Fruit fly (Drosophila melanogaster): Measurements from ENCODE around the gene RpL34a.
A peak's percentile ranks its signal among the peaks of the same experiment; 100 is the strongest.

Gene RpL34a

dm6 chr3R:26011542-26011941, 47.5 kb downstream of the RpL34a start (continued):
- peak; percentile 67 for TF ChIP-seq CG17568 (GFP tag; optimal IDR thresholded peaks at IDR 0.05)
- no peak for TF ChIP-seq pita (GFP tag; optimal IDR thresholded peaks at IDR 0.05)
- TF ChIP-seq lmd (GFP tag; IDR thresholded peaks at IDR 0.05): no peak
- peak; percentile 32 for TF ChIP-seq CG2875 (GFP tag; optimal IDR thresholded peaks at IDR 0.05)
- TF ChIP-seq unpg (GFP tag; optimal IDR thresholded peaks at IDR 0.05): peak; percentile 36
- no peak for TF ChIP-seq fu2 (GFP tag; optimal IDR thresholded peaks at IDR 0.05)
- TF ChIP-seq tap (tag; optimal IDR thresholded peaks at IDR 0.05): peak; percentile 31
- TF ChIP-seq wek (GFP tag; optimal IDR thresholded peaks at IDR 0.05): peak; percentile 62
- peak; percentile 1 for TF ChIP-seq Jarid2 (GFP tag; optimal IDR thresholded peaks at IDR 0.05)
- TF ChIP-seq odd (GFP tag; optimal IDR thresholded peaks at IDR 0.05): peak; percentile 64
- peak; percentile 95 for TF ChIP-seq HLHmδ (GFP tag; optimal IDR thresholded peaks at IDR 0.05)
- TF ChIP-seq Hr3 (GFP tag; optimal IDR thresholded peaks at IDR 0.05): no peak
- peak; percentile 11 for TF ChIP-seq CG11504 (tag; optimal IDR thresholded peaks at IDR 0.05)
- peak; percentile 43 for TF ChIP-seq CG17359 (tag; optimal IDR thresholded peaks at IDR 0.05)
- TF ChIP-seq gem (tag; optimal IDR thresholded peaks at IDR 0.05): peak; percentile 23
- peak; percentile 1 for TF ChIP-seq CG15514 (GFP tag; optimal IDR thresholded peaks at IDR 0.05)
- no peak for TF ChIP-seq CG14860 (GFP tag; IDR thresholded peaks at IDR 0.05; ENCODE audit: partially characterized antibody)
- TF ChIP-seq Deaf1 (tag; optimal IDR thresholded peaks at IDR 0.05): peak; percentile 3
- TF ChIP-seq pan (optimal IDR thresholded peaks at IDR 0.05): no peak
- no peak for TF ChIP-seq pan (GFP tag; optimal IDR thresholded peaks at IDR 0.05 in 1 of 2, IDR thresholded peaks at IDR 0.05 in 1 of 2)
- no peak for TF ChIP-seq ranshi (GFP tag; IDR thresholded peaks at IDR 0.05)
- TF ChIP-seq CG5953 (GFP tag; IDR thresholded peaks at IDR 0.05): no peak
- TF ChIP-seq CG10543 (GFP tag; optimal IDR thresholded peaks at IDR 0.05): peak; percentile 43
- TF ChIP-seq Nf-YB (GFP tag; optimal IDR thresholded peaks at IDR 0.05): peak; percentile 20
- peak; percentile 15 for TF ChIP-seq CG17912 (GFP tag; optimal IDR thresholded peaks at IDR 0.05)
- TF ChIP-seq PHDP (tag; optimal IDR thresholded peaks at IDR 0.05): peak; percentile 40
- no peak for TF ChIP-seq Scr (GFP tag; IDR thresholded peaks at IDR 0.05; ENCODE audit: partially characterized antibody)
- TF ChIP-seq emc (GFP tag; optimal IDR thresholded peaks at IDR 0.05): no peak
- TF ChIP-seq CG12299 (tag; optimal IDR thresholded peaks at IDR 0.05): peak; percentile 24
- TF ChIP-seq CG10267 (tag; optimal IDR thresholded peaks at IDR 0.05): peak; percentile 21
- no peak for TF ChIP-seq Tbp (GFP tag; optimal IDR thresholded peaks at IDR 0.05)
- TF ChIP-seq vnd (GFP tag; IDR thresholded peaks at IDR 0.05; ENCODE audit: partially characterized antibody): no peak
- peak; percentile 52 for TF ChIP-seq gcm (GFP tag; optimal IDR thresholded peaks at IDR 0.05)
- TF ChIP-seq gsb-n (tag; optimal IDR thresholded peaks at IDR 0.05): peak; percentile 49
- TF ChIP-seq nerfin-1 (tag; optimal IDR thresholded peaks at IDR 0.05): peak; percentile 57
- no peak for TF ChIP-seq CG4282 (GFP tag; optimal IDR thresholded peaks at IDR 0.05)
- TF ChIP-seq bab2 (GFP tag; optimal IDR thresholded peaks at IDR 0.05): no peak
- TF ChIP-seq YL-1 (GFP tag; optimal IDR thresholded peaks at IDR 0.05): peak; percentile 35
- TF ChIP-seq sug (tag; optimal IDR thresholded peaks at IDR 0.05): peak; percentile 9
- peak; percentile 19 for TF ChIP-seq CG10209 (GFP tag; optimal IDR thresholded peaks at IDR 0.05)
- TF ChIP-seq Side (GFP tag; optimal IDR thresholded peaks at IDR 0.05): peak; percentile 15
- peak; percentile 63 for TF ChIP-seq CG1233 (GFP tag; optimal IDR thresholded peaks at IDR 0.05)
- peak; percentile 57 for TF ChIP-seq grn (GFP tag; optimal IDR thresholded peaks at IDR 0.05)
- peak; percentile 10 for TF ChIP-seq CG13123 (GFP tag; optimal IDR thresholded peaks at IDR 0.05)
- peak; percentile 9 for TF ChIP-seq dmrt99B (tag; optimal IDR thresholded peaks at IDR 0.05)
- TF ChIP-seq CTCF (GFP tag; optimal IDR thresholded peaks at IDR 0.05): no peak
- TF ChIP-seq CG6683 (GFP tag; optimal IDR thresholded peaks at IDR 0.05): no peak
- TF ChIP-seq CG11696 (GFP tag; IDR thresholded peaks at IDR 0.05): no peak
- peak; percentile 3 for TF ChIP-seq CG12659 (GFP tag; optimal IDR thresholded peaks at IDR 0.05)
